Worm (Caenorhabditis elegans): ENCODE results near the gene msp-79.

ce11 chrIV:9738194-9738593, 28.8 kb downstream of the msp-79 start, which contains the start of gene C28D4.10:
- TF ChIP-seq tbx-37 (GFP tag; conservative IDR thresholded peaks at IDR 0.05), result no peak
- no peak for TF ChIP-seq tra-4 (tag; optimal IDR thresholded peaks at IDR 0.05)
- TF ChIP-seq tbx-11 (GFP tag; IDR thresholded peaks at IDR 0.05), result no peak
- TF ChIP-seq ama-1 (optimal IDR thresholded peaks at IDR 0.05), result no peak
- no peak for TF ChIP-seq scrt-1 (GFP tag; IDR thresholded peaks at IDR 0.05)
- no peak for TF ChIP-seq B0310.2 (tag; optimal IDR thresholded peaks at IDR 0.05)
- no peak for TF ChIP-seq sea-1 (GFP tag; conservative IDR thresholded peaks at IDR 0.05)
- TF ChIP-seq ceh-36 (tag; optimal IDR thresholded peaks at IDR 0.05), result no peak
- no peak for TF ChIP-seq flt-1 (GFP tag; IDR thresholded peaks at IDR 0.05)

All from whole organism, early embryonic.